Worm (Caenorhabditis elegans) whole organism, late embryonic: ENCODE measurements around the gene srpa-72.

ENCODE experiments used
- ahr-1 ChIP-seq: sonication (generic microtip); optimal IDR thresholded peaks from 2 replicates; lab custom pipeline; 2016; ENCODE audit warnings: missing genetic modification characterization, missing compliant biosample characterization
- pax-1 ChIP-seq: fragments of 150-350 bp; optimal IDR thresholded peaks from 2 replicates; lab custom pipeline; 2014; ENCODE audit warnings: missing biosample characterization, missing genetic modification characterization
- unc-86 ChIP-seq: sonication (generic microtip); optimal IDR thresholded peaks from 2 replicates; lab custom pipeline; 2016; ENCODE audit warnings: missing genetic modification characterization, missing compliant biosample characterization

- TF ChIP-seq ahr-1 (no peak), unc-86 (tag; lab: Kevin White, UChicago) (no peak), pax-1 (tag; lab: Kevin White, UChicago) (no peak)
Observed at ce11 chrII:2739619-2740018, 47.7 kb upstream of the srpa-72 start, which contains the start of gene T05A8.6.
